Worm (Caenorhabditis elegans) whole organism, L4 larva: ENCODE measurements around the gene nep-20.

Source experiments
- R02D3.7 ChIP-seq: fragments of 150-350 bp; sonication (generic microtip); optimal IDR thresholded peaks from 3 replicates; lab custom pipeline; 2014; ENCODE audit warnings: missing biosample characterization, missing genetic modification characterization
- ama-1 ChIP-seq: fragments of 150-350 bp; optimal IDR thresholded peaks from 2 replicates; lab custom pipeline; 2014; ENCODE audit warnings: inconsistent platforms, mixed read lengths
- ces-1 ChIP-seq: fragments of 150-350 bp; sonication (generic microtip); optimal IDR thresholded peaks from 4 replicates; lab custom pipeline; 2014; ENCODE audit warnings: missing biosample characterization, missing genetic modification reagents, missing genetic modification characterization
- daf-16 ChIP-seq, 3 experiments: sonication (generic microtip); optimal IDR thresholded peaks; 2 replicates each; lab custom pipeline; 2016 to 2017; ENCODE audit warnings: missing genetic modification characterization in 3 of 3, missing genetic modification reagents in 3 of 3, mild to moderate bottlenecking in 2 of 3, missing compliant biosample characterization in 2 of 3, missing biosample characterization in 1 of 3, moderate library complexity in 1 of 3
- daf-8 ChIP-seq: fragments of 200-800 bp; sonication (Bioruptor generic); IDR thresholded peaks from 2 replicates; pipeline ENCODE4 v1.3.6; 2022; ENCODE audit warnings: missing genetic modification characterization, missing compliant biosample characterization
- nhr-48 ChIP-seq: sonication (generic microtip); optimal IDR thresholded peaks from 2 replicates; lab custom pipeline; 2016; ENCODE audit warnings: mild to moderate bottlenecking, missing genetic modification characterization, missing compliant biosample characterization
- pqm-1 ChIP-seq: sonication (generic microtip); optimal IDR thresholded peaks from 2 replicates; lab custom pipeline; 2017; ENCODE audit warnings: missing biosample characterization, missing genetic modification characterization
- unc-62 ChIP-seq, 3 experiments: fragments of 150-350 bp in 1 of 3; sonication (generic microtip); optimal IDR thresholded peaks in 2 of 3; peaks in 1 of 3; 1 replicate in 1 of 3; 2 replicates in 2 of 3; lab custom pipeline; 2014 to 2017; ENCODE audit warnings: missing biosample characterization in 3 of 3, missing genetic modification characterization in 3 of 3, missing genetic modification reagents in 3 of 3, missing genotype in 1 of 3

- TF ChIP-seq daf-16 (GFP tag; optimal IDR thresholded peaks at IDR 0.05; lab: Kevin White, UChicago), result no peak
- no peak for TF ChIP-seq daf-16 (tag; optimal IDR thresholded peaks at IDR 0.05; lab: Kevin White, UChicago)
- no peak for TF ChIP-seq pqm-1 (tag; lab: Kevin White, UChicago)
- no peak for TF ChIP-seq daf-8 (GFP tag; lab: Robert Waterston, UW)
- no peak for TF ChIP-seq R02D3.7
- no peak for TF ChIP-seq ces-1
- TF ChIP-seq nhr-48 (tag; lab: Kevin White, UChicago), result no peak
- TF ChIP-seq ama-1 (lab: Kevin White, UChicago), result no peak
- no peak for TF ChIP-seq unc-62 (GFP tag; optimal IDR thresholded peaks at IDR 0.05 in 1 of 2; lab: Kevin White, UChicago)
- no peak for TF ChIP-seq unc-62 (tag; optimal IDR thresholded peaks at IDR 0.05; lab: Kevin White, UChicago)
Observed at ce11 chrII:3422938-3423337, 27.6 kb upstream of the nep-20 start.
